Worm (Caenorhabditis elegans) whole organism, late embryonic: ENCODE data around the gene C12D5.5.

Source experiments
- C38D4.7 ChIP-seq: fragments of 200-800 bp; sonication (Bioruptor generic); optimal IDR thresholded peaks from 2 replicates; lab custom pipeline; 2018; ENCODE audit warnings: mild to moderate bottlenecking, missing genetic modification characterization, moderate library complexity, missing compliant biosample characterization
- F13H6.1 ChIP-seq: sonication (generic microtip); optimal IDR thresholded peaks from 2 replicates; lab custom pipeline; 2016; ENCODE audit warnings: missing genetic modification characterization, missing compliant biosample characterization
- K09A11.1 ChIP-seq: sonication (generic microtip); optimal IDR thresholded peaks from 2 replicates; lab custom pipeline; 2017; ENCODE audit warnings: antibody characterized with exemption, mild to moderate bottlenecking, missing genetic modification characterization, missing compliant biosample characterization; ENCODE audit not compliant: insufficient read depth
- T23F11.4 ChIP-seq: fragments of 200-800 bp; sonication (Bioruptor generic); optimal IDR thresholded peaks from 2 replicates; lab custom pipeline; 2018; ENCODE audit warnings: mild to moderate bottlenecking, missing genetic modification characterization, missing compliant biosample characterization
- Y22D7AL.16 ChIP-seq: sonication (generic microtip); optimal IDR thresholded peaks from 2 replicates; lab custom pipeline; 2016; ENCODE audit warnings: missing genetic modification characterization, missing compliant biosample characterization
- ahr-1 ChIP-seq: sonication (generic microtip); optimal IDR thresholded peaks from 2 replicates; lab custom pipeline; 2016; ENCODE audit warnings: missing genetic modification characterization, missing compliant biosample characterization
- ceh-14 ChIP-seq: sonication (generic microtip); optimal IDR thresholded peaks from 2 replicates; lab custom pipeline; 2016; ENCODE audit warnings: missing genotype, missing genetic modification characterization, missing compliant biosample characterization
- ceh-19 ChIP-seq: fragments of 200-800 bp; sonication (Bioruptor generic); optimal IDR thresholded peaks from 2 replicates; lab custom pipeline; 2018; ENCODE audit warnings: mild to moderate bottlenecking, missing genetic modification characterization, missing compliant biosample characterization
- ceh-2 ChIP-seq: sonication (generic microtip); optimal IDR thresholded peaks from 2 replicates; lab custom pipeline; 2016; ENCODE audit warnings: missing genotype, missing genetic modification characterization, missing compliant biosample characterization
- ceh-30 ChIP-seq: fragments of 150-350 bp; optimal IDR thresholded peaks from 2 replicates; lab custom pipeline; 2014; ENCODE audit warnings: missing biosample characterization, missing genetic modification characterization
- ceh-45 ChIP-seq: fragments of 200-800 bp; sonication (Bioruptor generic); IDR thresholded peaks from 2 replicates; pipeline ENCODE4 v1.3.6; 2022; ENCODE audit warnings: missing genetic modification reagents, missing genetic modification characterization, missing compliant biosample characterization
- ceh-48 ChIP-seq: sonication (generic microtip); optimal IDR thresholded peaks from 2 replicates; lab custom pipeline; 2016; ENCODE audit warnings: missing genetic modification characterization, inconsistent platforms, missing compliant biosample characterization
- ceh-6 ChIP-seq: fragments of 200-800 bp; sonication (Bioruptor generic); optimal IDR thresholded peaks from 2 replicates; lab custom pipeline; 2018; ENCODE audit warnings: mild to moderate bottlenecking, missing genetic modification characterization, missing compliant biosample characterization
- ceh-9 ChIP-seq: sonication (generic microtip); optimal IDR thresholded peaks from 2 replicates; lab custom pipeline; 2016; ENCODE audit warnings: mild to moderate bottlenecking, missing genetic modification characterization, inconsistent platforms, missing compliant biosample characterization
- dmd-4 ChIP-seq: sonication (generic microtip); optimal IDR thresholded peaks from 2 replicates; lab custom pipeline; 2016; ENCODE audit warnings: borderline replicate concordance, missing genetic modification characterization, missing compliant biosample characterization
- dve-1 ChIP-seq: sonication (generic microtip); optimal IDR thresholded peaks from 2 replicates; lab custom pipeline; 2017; ENCODE audit warnings: antibody characterized with exemption, mild to moderate bottlenecking, missing genetic modification characterization, missing compliant biosample characterization
- elt-2 ChIP-seq: sonication (generic microtip); optimal IDR thresholded peaks from 2 replicates; lab custom pipeline; 2016; ENCODE audit warnings: missing genetic modification reagents, missing genetic modification characterization, missing compliant biosample characterization
- elt-4 ChIP-seq: sonication (generic microtip); optimal IDR thresholded peaks from 2 replicates; lab custom pipeline; 2016; ENCODE audit warnings: missing genetic modification characterization, missing compliant biosample characterization
- fax-1 ChIP-seq: sonication (generic microtip); optimal IDR thresholded peaks from 2 replicates; lab custom pipeline; 2016; ENCODE audit warnings: missing genotype, missing genetic modification characterization, missing compliant biosample characterization
- fkh-10 ChIP-seq: fragments of 150-350 bp; optimal IDR thresholded peaks from 2 replicates; lab custom pipeline; 2014; ENCODE audit warnings: missing biosample characterization, missing genetic modification reagents, missing genetic modification characterization
- hlh-13 ChIP-seq: fragments of 200-800 bp; sonication (Bioruptor generic); optimal IDR thresholded peaks from 2 replicates; lab custom pipeline; 2018; ENCODE audit warnings: mild to moderate bottlenecking, missing genetic modification characterization, missing compliant biosample characterization
- hlh-15 ChIP-seq: sonication (generic microtip); optimal IDR thresholded peaks from 2 replicates; lab custom pipeline; 2016; ENCODE audit warnings: missing genetic modification characterization, missing compliant biosample characterization
- hlh-6 ChIP-seq: sonication (generic microtip); optimal IDR thresholded peaks from 2 replicates; lab custom pipeline; 2016; ENCODE audit warnings: missing genotype, missing genetic modification characterization, missing compliant biosample characterization
- madf-2 ChIP-seq: sonication (generic microtip); optimal IDR thresholded peaks from 2 replicates; lab custom pipeline; 2017; ENCODE audit warnings: missing genetic modification characterization, missing compliant biosample characterization
- nfya-1 ChIP-seq: sonication (generic microtip); optimal IDR thresholded peaks from 2 replicates; lab custom pipeline; 2017; ENCODE audit warnings: missing genetic modification characterization, mild to moderate bottlenecking, missing compliant biosample characterization, antibody characterized with exemption, moderate library complexity
- nhr-11 ChIP-seq: fragments of 150-350 bp; optimal IDR thresholded peaks from 2 replicates; lab custom pipeline; 2014; ENCODE audit warnings: missing biosample characterization, missing genetic modification characterization
- nhr-232 ChIP-seq: sonication (generic microtip); optimal IDR thresholded peaks from 2 replicates; lab custom pipeline; 2016; ENCODE audit warnings: missing genetic modification characterization, missing compliant biosample characterization
- npax-4 ChIP-seq: sonication (generic microtip); optimal IDR thresholded peaks from 2 replicates; lab custom pipeline; 2016; ENCODE audit warnings: missing genetic modification characterization, missing compliant biosample characterization
- odd-2 ChIP-seq: sonication (generic microtip); optimal IDR thresholded peaks from 2 replicates; lab custom pipeline; 2017; ENCODE audit warnings: antibody characterized with exemption, mild to moderate bottlenecking, missing genetic modification characterization, missing compliant biosample characterization
- pat-9 ChIP-seq: fragments of 200-800 bp; sonication (Bioruptor generic); optimal IDR thresholded peaks from 2 replicates; lab custom pipeline; 2018; ENCODE audit warnings: mild to moderate bottlenecking, missing genetic modification characterization, moderate library complexity, missing compliant biosample characterization
- pha-4 ChIP-seq: fragments of 150-350 bp; optimal IDR thresholded peaks from 2 replicates; lab custom pipeline; 2018; ENCODE audit warnings: missing biosample characterization, missing genetic modification reagents, missing genetic modification characterization
- pros-1 ChIP-seq: fragments of 150-350 bp; optimal IDR thresholded peaks from 2 replicates; lab custom pipeline; 2014; ENCODE audit warnings: missing biosample characterization, missing genetic modification reagents, missing genetic modification characterization
- rnt-1 ChIP-seq: sonication (generic microtip); optimal IDR thresholded peaks from 2 replicates; lab custom pipeline; 2016; ENCODE audit warnings: missing genetic modification characterization, missing compliant biosample characterization
- sox-2 ChIP-seq: fragments of 200-800 bp; sonication (Bioruptor generic); IDR thresholded peaks from 2 replicates; pipeline ENCODE4 v1.3.6; 2022; ENCODE audit warnings: missing genetic modification reagents, missing genetic modification characterization, missing compliant biosample characterization
- tbx-2 ChIP-seq: sonication (generic microtip); optimal IDR thresholded peaks from 2 replicates; lab custom pipeline; 2016; ENCODE audit warnings: missing genetic modification characterization, missing compliant biosample characterization
- ttx-3 ChIP-seq: sonication (generic microtip); optimal IDR thresholded peaks from 2 replicates; lab custom pipeline; 2016; ENCODE audit warnings: missing genetic modification reagents, missing genetic modification characterization, missing compliant biosample characterization
- unc-3 ChIP-seq, 2 experiments: fragments of 200-800 bp in 1 of 2; sonication (Bioruptor generic) in 1 of 2; sonication (generic microtip) in 1 of 2; conservative IDR thresholded peaks in 1 of 2; optimal IDR thresholded peaks in 1 of 2; 2 replicates each; pipeline versions ENCODE4 v1.3.6 to Lab custom; 2016 to 2022; ENCODE audit warnings: missing compliant biosample characterization in 2 of 2, missing genetic modification characterization in 2 of 2, missing genetic modification reagents in 1 of 2
- ztf-16 ChIP-seq: sonication (generic microtip); optimal IDR thresholded peaks from 2 replicates; lab custom pipeline; 2017; ENCODE audit warnings: missing genetic modification characterization, missing compliant biosample characterization

C12D5.5 gene

DNA sequence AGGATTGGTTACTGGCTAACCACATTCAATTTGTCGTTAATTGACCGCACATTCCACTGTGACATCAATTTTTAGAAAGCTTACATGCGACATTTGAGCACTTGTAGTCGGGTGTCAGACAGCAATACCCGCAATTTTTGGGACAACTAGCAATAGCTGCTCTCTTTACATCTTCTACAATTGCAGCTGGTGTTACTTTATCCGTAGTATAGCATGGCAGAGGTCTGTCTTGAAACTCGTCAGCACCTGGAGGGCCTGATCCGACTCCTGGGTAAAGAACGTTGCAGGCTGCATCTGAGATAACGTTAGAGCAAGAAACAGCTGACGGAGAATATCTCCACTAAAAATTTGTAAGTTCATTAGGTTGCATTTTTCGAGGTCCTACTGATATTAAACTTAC is 28.7 kb upstream of the C12D5.5 start:
- no peak for TF ChIP-seq ahr-1 (tag; lab: Kevin White, UChicago)
- TF ChIP-seq pha-4 = no peak
- no peak for TF ChIP-seq dve-1 (tag; lab: Kevin White, UChicago)
- no peak for TF ChIP-seq C38D4.7 (GFP tag; lab: Kevin White, UChicago)
- TF ChIP-seq unc-3 (GFP tag; conservative IDR thresholded peaks at IDR 0.05; lab: Robert Waterston, UW) = no peak
- no peak for TF ChIP-seq unc-3 (tag; optimal IDR thresholded peaks at IDR 0.05; lab: Kevin White, UChicago)
- TF ChIP-seq ceh-6 (GFP tag; lab: Kevin White, UChicago) = no peak
- TF ChIP-seq nfya-1 (tag; lab: Kevin White, UChicago) = no peak
- no peak for TF ChIP-seq ztf-16
- no peak for TF ChIP-seq fax-1 (tag; lab: Kevin White, UChicago)
- no peak for TF ChIP-seq dmd-4 (tag; lab: Kevin White, UChicago)
- no peak for TF ChIP-seq F13H6.1 (tag; lab: Kevin White, UChicago)
- TF ChIP-seq ttx-3 = no peak
- TF ChIP-seq pat-9 (tag; lab: Kevin White, UChicago) = no peak
- TF ChIP-seq ceh-48 = no peak
- no peak for TF ChIP-seq ceh-30 (tag; lab: Kevin White, UChicago)

DNA sequence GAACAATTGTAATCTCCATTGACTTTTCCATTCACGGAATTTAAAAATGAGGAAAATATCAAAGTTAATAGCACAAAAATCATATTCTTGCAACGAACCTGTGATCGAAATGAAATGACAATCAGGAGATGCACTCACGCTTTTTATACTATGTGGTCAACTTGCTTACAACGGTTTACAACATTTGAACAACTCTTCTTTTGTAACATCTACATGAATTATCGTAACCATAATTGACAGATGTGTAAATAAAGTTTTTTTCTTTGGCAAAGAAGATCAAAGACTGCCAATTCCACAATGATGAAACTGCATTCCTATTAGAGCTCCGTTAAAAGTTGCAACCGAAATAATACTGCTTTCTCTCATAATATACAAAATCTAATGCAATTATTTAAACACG is 28.3 kb upstream of the C12D5.5 start, which contains the start of gene F07C4.10:
F07C4.10 (minus strand) TSS at position 101 of the 400 bp plus-strand sequence.
- TF ChIP-seq ceh-9 (tag; lab: Kevin White, UChicago) (no peak), ceh-6 (GFP tag; lab: Kevin White, UChicago) (no peak), ceh-48 (no peak), rnt-1 (no peak), K09A11.1 (tag; lab: Kevin White, UChicago) (no peak), nfya-1 (tag; lab: Kevin White, UChicago) (no peak), elt-2 (tag; lab: Kevin White, UChicago) (no peak)
- TF ChIP-seq, all 69 proteins: peak for 0

- TF ChIP-seq nhr-11 (tag; lab: Kevin White, UChicago) (no peak), ceh-14 (tag; lab: Kevin White, UChicago) (no peak), Y22D7AL.16 (tag; lab: Kevin White, UChicago) (no peak), hlh-15 (no peak), elt-4 (tag; lab: Kevin White, UChicago) (no peak), ceh-6 (GFP tag; lab: Kevin White, UChicago) (no peak), F13H6.1 (tag; lab: Kevin White, UChicago) (no peak), ceh-2 (no peak), pros-1 (no peak)
Observed at ce11 chrV:7641718-7642117, 26.3 kb upstream of the C12D5.5 start.

ce11 chrV:7643416-7643815 is 24.6 kb upstream of the C12D5.5 start, which contains the start of gene F07C4.11:
Gene F07C4.11, minus strand, starts transcription at chrV:7643516.
- TF ChIP-seq madf-2 (tag; lab: Kevin White, UChicago) = no peak
- TF ChIP-seq elt-4 (tag; lab: Kevin White, UChicago) = no peak
- TF ChIP-seq odd-2 (tag; lab: Kevin White, UChicago) = no peak
- TF ChIP-seq fkh-10 (GFP tag; lab: Kevin White, UChicago) = no peak
- no peak for TF ChIP-seq sox-2 (GFP tag; lab: Robert Waterston, UW)
- TF ChIP-seq hlh-13 (GFP tag; lab: Kevin White, UChicago) = no peak

DNA sequence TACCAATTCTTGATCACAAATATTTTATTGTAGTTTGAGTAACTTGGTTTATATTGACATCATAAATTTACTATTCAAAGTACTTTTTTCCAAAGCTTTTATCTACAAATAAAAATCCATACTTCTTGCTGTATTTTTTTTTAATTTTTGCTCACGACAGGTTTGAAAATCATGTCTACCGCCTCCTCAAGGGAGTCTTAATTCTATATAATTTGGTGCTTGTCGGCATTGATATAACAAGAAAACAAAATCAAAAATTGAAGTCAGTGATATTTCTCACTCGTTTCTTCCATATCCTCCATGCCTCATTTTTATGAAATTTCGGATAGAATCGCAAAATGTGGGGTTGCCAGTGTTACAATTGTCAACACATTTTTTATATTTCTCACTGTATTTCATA is 22.6 kb upstream of the C12D5.5 start, which contains the start of gene str-47:
str-47 (plus strand) TSS at position 301 of the 400 bp plus-strand sequence.
- no peak for TF ChIP-seq ceh-19 (GFP tag; lab: Kevin White, UChicago)
- no peak for TF ChIP-seq T23F11.4 (GFP tag; lab: Kevin White, UChicago)
- TF ChIP-seq npax-4 (tag; lab: Kevin White, UChicago) = no peak
- TF ChIP-seq elt-2 (tag; lab: Kevin White, UChicago) = no peak
- no peak for TF ChIP-seq ceh-30 (tag; lab: Kevin White, UChicago)
- TF ChIP-seq hlh-6 (tag; lab: Kevin White, UChicago) = no peak
- no peak for TF ChIP-seq ahr-1 (tag; lab: Kevin White, UChicago)
- no peak for TF ChIP-seq ceh-14 (tag; lab: Kevin White, UChicago)
- TF ChIP-seq ceh-45 (GFP tag; lab: Robert Waterston, UW) = no peak
- TF ChIP-seq ttx-3 = no peak
- TF ChIP-seq tbx-2 (tag; lab: Kevin White, UChicago) = no peak
- no peak for TF ChIP-seq madf-2 (tag; lab: Kevin White, UChicago)
- TF ChIP-seq nhr-232 (tag; lab: Kevin White, UChicago) = no peak
